Worm (Caenorhabditis elegans) whole organism, L2 larva: ENCODE data around the gene F18H3.4.

ENCODE experiments used
- F13H6.1 ChIP-seq: sonication (generic microtip); optimal IDR thresholded peaks from 2 replicates; lab custom pipeline; 2016; ENCODE audit warnings: missing genetic modification characterization, missing compliant biosample characterization
- Y55F3AM.14 ChIP-seq: fragments of 200-800 bp; sonication (Bioruptor generic); optimal IDR thresholded peaks from 2 replicates; lab custom pipeline; 2018; ENCODE audit warnings: mild to moderate bottlenecking, missing genetic modification characterization, missing compliant biosample characterization
- ZK546.5 ChIP-seq: sonication (generic microtip); optimal IDR thresholded peaks from 2 replicates; lab custom pipeline; 2017; ENCODE audit warnings: missing biosample characterization, missing genetic modification characterization
- alr-1 ChIP-seq: fragments of 150-350 bp; optimal IDR thresholded peaks from 2 replicates; lab custom pipeline; 2014; ENCODE audit warnings: missing biosample characterization, missing genetic modification characterization
- ama-1 ChIP-seq: fragments of 150-350 bp; optimal IDR thresholded peaks from 2 replicates; lab custom pipeline; 2018; ENCODE audit warnings: inconsistent platforms
- blmp-1 ChIP-seq: sonication (generic microtip); optimal IDR thresholded peaks from 2 replicates; lab custom pipeline; 2017; ENCODE audit warnings: missing genetic modification characterization, mild to moderate bottlenecking, missing compliant biosample characterization, antibody characterized with exemption, moderate library complexity; ENCODE audit not compliant: insufficient read depth
- crh-2 ChIP-seq: sonication (generic microtip); optimal IDR thresholded peaks from 2 replicates; lab custom pipeline; 2017; ENCODE audit warnings: missing biosample characterization, missing genetic modification characterization
- egl-27 ChIP-seq: sonication (generic microtip); optimal IDR thresholded peaks from 3 replicates; lab custom pipeline; 2017; ENCODE audit warnings: missing biosample characterization, missing genetic modification reagents, missing genetic modification characterization
- elt-3 ChIP-seq: sonication (generic microtip); optimal IDR thresholded peaks from 2 replicates; lab custom pipeline; 2017; ENCODE audit warnings: missing biosample characterization, missing genetic modification characterization
- fos-1 ChIP-seq: fragments of 150-350 bp; optimal IDR thresholded peaks from 2 replicates; lab custom pipeline; 2014; ENCODE audit warnings: missing biosample characterization, missing genetic modification characterization
- gmeb-1 ChIP-seq: fragments of 150-350 bp; optimal IDR thresholded peaks from 2 replicates; lab custom pipeline; 2014; ENCODE audit warnings: missing biosample characterization, missing genetic modification characterization
- lin-11 ChIP-seq: fragments of 150-350 bp; sonication (generic microtip); optimal IDR thresholded peaks from 2 replicates; lab custom pipeline; 2014; ENCODE audit warnings: missing biosample characterization, missing genetic modification characterization, inconsistent platforms, mixed read lengths
- mab-5 ChIP-seq: fragments of 150-350 bp; optimal IDR thresholded peaks from 2 replicates; lab custom pipeline; 2014; ENCODE audit warnings: missing biosample characterization, missing genetic modification characterization
- nhr-11 ChIP-seq: fragments of 150-350 bp; optimal IDR thresholded peaks from 2 replicates; lab custom pipeline; 2014; ENCODE audit warnings: missing biosample characterization, missing genetic modification characterization
- nhr-12 ChIP-seq: fragments of 150-350 bp; optimal IDR thresholded peaks from 2 replicates; lab custom pipeline; 2014; ENCODE audit warnings: missing biosample characterization, missing genetic modification characterization
- nhr-25 ChIP-seq: fragments of 150-350 bp; sonication (generic microtip); optimal IDR thresholded peaks from 3 replicates; lab custom pipeline; 2014; ENCODE audit warnings: missing biosample characterization, missing genetic modification characterization
- nhr-6 ChIP-seq: fragments of 150-350 bp; optimal IDR thresholded peaks from 2 replicates; lab custom pipeline; 2014; ENCODE audit warnings: missing biosample characterization, missing genetic modification characterization
- nhr-77 ChIP-seq: fragments of 150-350 bp; optimal IDR thresholded peaks from 2 replicates; lab custom pipeline; 2014; ENCODE audit warnings: missing biosample characterization, missing genetic modification characterization
- sem-4 ChIP-seq: fragments of 150-350 bp; optimal IDR thresholded peaks from 2 replicates; lab custom pipeline; 2014; ENCODE audit warnings: missing biosample characterization, missing genetic modification reagents, missing genetic modification characterization
- sma-3 ChIP-seq: sonication (generic microtip); optimal IDR thresholded peaks from 2 replicates; lab custom pipeline; 2016; ENCODE audit warnings: missing genetic modification reagents, missing genetic modification characterization, missing compliant biosample characterization
- snpc-4 ChIP-seq: fragments of 150-350 bp; optimal IDR thresholded peaks from 2 replicates; lab custom pipeline; 2014; ENCODE audit warnings: missing biosample characterization, missing genetic modification characterization
- unc-39 ChIP-seq: fragments of 150-350 bp; optimal IDR thresholded peaks from 2 replicates; lab custom pipeline; 2014; ENCODE audit warnings: missing biosample characterization, missing genetic modification characterization
- unc-62 ChIP-seq: fragments of 150-350 bp; optimal IDR thresholded peaks from 2 replicates; lab custom pipeline; 2014; ENCODE audit warnings: missing biosample characterization, missing genetic modification reagents, missing genetic modification characterization
- zag-1 ChIP-seq: fragments of 150-350 bp; optimal IDR thresholded peaks from 2 replicates; lab custom pipeline; 2014; ENCODE audit warnings: missing biosample characterization, missing genetic modification characterization
- ztf-1 ChIP-seq: fragments of 200-800 bp; sonication (Bioruptor generic); conservative IDR thresholded peaks from 2 replicates; pipeline ENCODE4 v1.3.6; 2022; ENCODE audit warnings: missing genetic modification characterization, missing compliant biosample characterization

The F18H3.4 gene

DNA sequence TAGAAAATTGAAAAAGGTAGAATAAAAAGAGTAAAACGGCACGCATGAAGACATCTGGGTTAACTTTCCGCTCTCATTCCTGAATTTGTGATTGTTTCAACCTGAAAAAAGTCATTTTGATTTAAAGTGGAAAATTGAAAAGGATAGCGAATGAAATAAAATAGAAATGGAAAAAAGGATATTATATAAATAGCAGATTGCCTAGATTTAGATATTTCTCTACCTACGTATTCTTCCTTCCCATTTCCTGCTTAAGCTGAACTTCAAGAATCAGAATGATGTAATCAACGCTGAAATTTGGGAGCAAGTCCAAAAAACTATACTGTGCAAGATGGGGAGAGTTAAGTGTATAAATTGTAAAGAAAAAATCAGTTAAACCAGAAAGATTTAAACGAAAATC lies 41.0 kb downstream of the F18H3.4 start, which contains the start of gene R01E6.7:
TSS of gene R01E6.7 (minus strand) at position 101 of the 400 bp plus-strand sequence.
- no peak for TF ChIP-seq sem-4 (tag; lab: Kevin White, UChicago)
- TF ChIP-seq nhr-25 = no peak
- no peak for TF ChIP-seq unc-62 (GFP tag; lab: Kevin White, UChicago)
- no peak for TF ChIP-seq nhr-11 (tag; lab: Kevin White, UChicago)
- TF ChIP-seq alr-1 = no peak
- TF ChIP-seq elt-3 (tag; lab: Kevin White, UChicago) = no peak
- TF ChIP-seq mab-5 (tag; lab: Kevin White, UChicago) = no peak
- TF ChIP-seq nhr-12 (tag; lab: Kevin White, UChicago) = no peak
- no peak for TF ChIP-seq Y55F3AM.14 (GFP tag; lab: Kevin White, UChicago)
- no peak for TF ChIP-seq crh-2 (tag; lab: Kevin White, UChicago)
- TF ChIP-seq egl-27 (tag; lab: Kevin White, UChicago) = no peak
- no peak for TF ChIP-seq nhr-6 (tag; lab: Kevin White, UChicago)
- TF ChIP-seq unc-39 = no peak
- TF ChIP-seq fos-1 (tag; lab: Kevin White, UChicago) = no peak
- TF ChIP-seq sma-3 (GFP tag; lab: Kevin White, UChicago) = no peak
- no peak for TF ChIP-seq ama-1 (lab: Kevin White, UChicago)
- TF ChIP-seq nhr-77 = no peak

DNA sequence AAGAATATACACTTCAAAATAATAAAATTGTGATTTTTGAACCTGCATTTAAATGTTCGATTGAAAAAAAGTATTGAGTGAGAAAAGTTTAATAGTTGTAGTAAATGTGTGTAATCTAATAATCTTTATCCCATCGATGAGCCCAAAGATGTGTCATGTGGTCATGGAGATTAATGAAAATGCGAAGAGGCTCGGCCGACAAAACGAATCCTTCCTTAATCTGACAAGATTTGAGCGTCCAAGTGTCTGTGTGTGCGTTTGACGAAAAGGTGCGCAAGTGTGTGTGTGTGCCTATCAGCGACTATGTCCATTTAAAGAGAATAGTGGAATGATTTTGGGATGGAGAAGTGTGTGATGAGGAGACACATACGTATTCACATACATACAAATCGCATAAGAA lies 45.1 kb downstream of the F18H3.4 start:
- no peak for TF ChIP-seq zag-1 (tag; lab: Kevin White, UChicago)
- TF ChIP-seq nhr-11 (tag; lab: Kevin White, UChicago) = no peak
- no peak for TF ChIP-seq blmp-1 (tag; lab: Kevin White, UChicago)

DNA sequence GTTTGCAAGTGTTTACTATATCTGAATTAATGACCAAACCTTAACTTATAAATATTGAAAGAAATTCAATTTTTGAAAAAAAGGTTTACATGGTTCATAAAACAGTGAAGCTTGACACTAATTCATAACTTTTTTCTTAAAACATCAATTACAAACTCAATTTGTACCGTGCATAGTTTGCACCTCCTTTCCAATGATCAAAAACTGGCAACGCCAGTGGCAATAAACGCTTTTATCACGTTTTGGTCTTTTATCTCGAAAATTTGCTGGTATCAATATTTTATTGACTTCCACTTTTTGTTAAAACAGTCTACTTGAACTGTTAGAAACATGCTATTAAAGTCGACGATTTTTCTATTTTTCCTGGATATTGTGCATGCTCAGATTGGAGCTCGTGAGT lies 49.6 kb downstream of the F18H3.4 start, which contains the start of gene F54B11.11:
TSS of gene F54B11.11 (plus strand) at position 301 of the 400 bp plus-strand sequence.
- no peak for TF ChIP-seq F13H6.1 (tag; lab: Kevin White, UChicago)
- no peak for TF ChIP-seq Y55F3AM.14 (GFP tag; lab: Kevin White, UChicago)
- no peak for TF ChIP-seq lin-11
- TF ChIP-seq ztf-1 (GFP tag; lab: Robert Waterston, UW) = no peak
- no peak for TF ChIP-seq mab-5 (tag; lab: Kevin White, UChicago)
- no peak for TF ChIP-seq gmeb-1 (tag; lab: Kevin White, UChicago)
- no peak for TF ChIP-seq snpc-4 (tag; lab: Kevin White, UChicago)
- no peak for TF ChIP-seq ZK546.5 (tag; lab: Kevin White, UChicago)
- no peak for TF ChIP-seq nhr-25
